1 worm cellular context compared by ENCODE assay signal in genomic region chrX:6251947-6252617, ce11.
TF ChIP-seq lines count a peak whose summit lies in the region.

No protein-coding gene starts in this region.

TF ChIP-seq in whole organism, L4 larva, 104 proteins besides CTCF, POLR2A, EP300 and RAD21 (continued from another document):
- peak; percentile 69; the same call in 1 of the 2 replicates for TF ChIP-seq T26A8.4 (GFP tag; IDR thresholded peaks at IDR 0.05; lab: Robert Waterston, UW)
- peak; percentile 7 for TF ChIP-seq hlh-30 (tag; optimal IDR thresholded peaks at IDR 0.05; lab: Kevin White, UChicago; ENCODE audit: insufficient read depth)
- peak; percentile 85 for TF ChIP-seq set-16 (GFP tag; IDR thresholded peaks at IDR 0.05; lab: Robert Waterston, UW)
